Fruit fly (Drosophila melanogaster) whole organism: Measurements from ENCODE around the gene CG32365.

Experiments used
- CG8478 ChIP-seq: fragments of >200 bp; optimal IDR thresholded peaks from 2 replicates; lab custom pipeline; 2018; ENCODE audit warnings: inconsistent platforms
- Dll ChIP-seq: fragments of >200 bp; optimal IDR thresholded peaks from 2 replicates; lab custom pipeline; 2017
- pan ChIP-seq: fragments of >200 bp; optimal IDR thresholded peaks from 2 replicates; lab custom pipeline; 2017
- psq ChIP-seq: fragments of >200 bp; optimal IDR thresholded peaks from 2 replicates; lab custom pipeline; 2017

DNA sequence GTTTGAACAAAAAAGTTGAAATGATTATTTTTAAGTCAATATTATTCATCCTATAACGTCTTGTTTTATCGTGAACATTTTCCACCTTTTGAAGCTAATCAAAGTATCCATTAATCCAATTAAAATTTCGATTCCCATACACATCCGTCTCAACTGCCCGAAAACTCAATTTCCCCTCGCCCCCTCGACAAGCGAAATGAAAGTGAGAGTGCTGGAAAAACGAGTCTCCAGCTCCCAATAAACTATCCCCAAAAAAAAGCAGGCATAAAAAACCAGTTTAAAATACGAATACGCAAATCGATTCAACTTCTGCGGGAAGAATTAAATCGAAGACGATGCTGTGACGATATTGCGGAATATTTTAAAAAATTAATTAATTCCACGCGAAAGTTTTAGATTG lies 47.7 kb upstream of the CG32365 start:
- TF ChIP-seq Dll (lab: Kevin White, UChicago) (no peak), CG8478 (lab: Kevin White, UChicago) (no peak), pan (lab: Kevin White, UChicago) (no peak), psq (lab: Kevin White, UChicago) (no peak)
